Fruit fly (Drosophila melanogaster) whole organism, embryonic: ENCODE data around the gene CNPYb.

ENCODE experiments used
- CG10267 ChIP-seq: fragments of 200-800 bp; sonication (Bioruptor generic); optimal IDR thresholded peaks from 2 replicates; lab custom pipeline; 2018; ENCODE audit warnings: missing biosample characterization, mild to moderate bottlenecking, missing genetic modification characterization, moderate library complexity
- CG10366 ChIP-seq: fragments of 200-800 bp; sonication (Bioruptor generic); IDR thresholded peaks from 2 replicates; pipeline ENCODE4 v1.3.6; 2022; ENCODE audit warnings: missing biosample characterization, missing genetic modification characterization
- CG11093 ChIP-seq: fragments of 200-800 bp; sonication (Bioruptor generic); IDR thresholded peaks from 3 replicates; pipeline ENCODE4 v1.3.6; 2022; ENCODE audit warnings: missing biosample characterization, missing genetic modification characterization
- CG11723 ChIP-seq: fragments of 200-800 bp; sonication (Bioruptor generic); optimal IDR thresholded peaks from 2 replicates; lab custom pipeline; 2017; ENCODE audit warnings: missing biosample characterization, mild to moderate bottlenecking, missing genetic modification characterization
- CG12071 ChIP-seq: fragments of 200-800 bp; sonication (Bioruptor generic); optimal IDR thresholded peaks from 3 replicates; lab custom pipeline; 2018; ENCODE audit warnings: missing biosample characterization, mild to moderate bottlenecking, missing genetic modification characterization
- CG13123 ChIP-seq: fragments of 200-800 bp; sonication (Bioruptor generic); optimal IDR thresholded peaks from 2 replicates; lab custom pipeline; 2016; ENCODE audit warnings: missing biosample characterization, missing genetic modification characterization
- CG15514 ChIP-seq: fragments of 200-800 bp; sonication (Bioruptor generic); optimal IDR thresholded peaks from 3 replicates; lab custom pipeline; 2017; ENCODE audit warnings: missing biosample characterization, missing genetic modification characterization, mild to moderate bottlenecking, moderate library complexity, missing genetic modification reagents
- CG17912 ChIP-seq: fragments of 200-800 bp; sonication (Bioruptor generic); optimal IDR thresholded peaks from 2 replicates; lab custom pipeline; 2018; ENCODE audit warnings: missing biosample characterization, mild to moderate bottlenecking, missing genetic modification characterization
- CG1832 ChIP-seq: fragments of 200-800 bp; sonication (Bioruptor generic); optimal IDR thresholded peaks from 2 replicates; lab custom pipeline; 2017; ENCODE audit warnings: missing biosample characterization, mild to moderate bottlenecking, missing genetic modification characterization, inconsistent platforms
- CG2712 ChIP-seq: fragments of 200-800 bp; optimal IDR thresholded peaks from 3 replicates; lab custom pipeline; 2019; ENCODE audit warnings: missing biosample characterization, mild to moderate bottlenecking, missing genetic modification characterization, moderate library complexity
- CG31441 ChIP-seq: fragments of 200-800 bp; sonication (Bioruptor generic); IDR thresholded peaks from 2 replicates; pipeline ENCODE4 v1.3.6; 2022; ENCODE audit warnings: missing biosample characterization, missing genetic modification characterization
- CG3163 ChIP-seq: fragments of 200-800 bp; sonication (Bioruptor generic); optimal IDR thresholded peaks from 3 replicates; lab custom pipeline; 2016; ENCODE audit warnings: missing biosample characterization, missing genetic modification characterization
- CG33557 ChIP-seq: fragments of 200-800 bp; sonication (Bioruptor generic); optimal IDR thresholded peaks from 2 replicates; lab custom pipeline; 2019; ENCODE audit warnings: missing biosample characterization, mild to moderate bottlenecking, missing genetic modification characterization, moderate library complexity
- CG3847 ChIP-seq: fragments of 200-800 bp; sonication (Bioruptor generic); IDR thresholded peaks from 2 replicates; pipeline ENCODE4 v1.3.6; 2022; ENCODE audit warnings: missing biosample characterization, missing genetic modification characterization
- CG6654 ChIP-seq: fragments of 200-800 bp; sonication (Bioruptor generic); optimal IDR thresholded peaks from 2 replicates; lab custom pipeline; 2017; ENCODE audit warnings: missing biosample characterization, mild to moderate bottlenecking, missing genetic modification characterization
- CG8089 ChIP-seq: fragments of 200-800 bp; sonication (Bioruptor generic); optimal IDR thresholded peaks from 3 replicates; lab custom pipeline; 2016; ENCODE audit warnings: missing biosample characterization, missing genetic modification characterization
- Chrac-16 ChIP-seq: fragments of 200-800 bp; sonication (Bioruptor generic); optimal IDR thresholded peaks from 3 replicates; lab custom pipeline; 2016; ENCODE audit warnings: missing biosample characterization, missing genetic modification characterization
- CrebB ChIP-seq: fragments of 200-800 bp; sonication (Bioruptor generic); optimal IDR thresholded peaks from 3 replicates; lab custom pipeline; 2018; ENCODE audit warnings: missing biosample characterization, mild to moderate bottlenecking, missing genetic modification characterization
- H15 ChIP-seq: fragments of 200-800 bp; sonication (Bioruptor generic); IDR thresholded peaks from 3 replicates; pipeline ENCODE4 v1.3.6; 2022; ENCODE audit warnings: missing biosample characterization, missing genetic modification characterization
- Lhr ChIP-seq: fragments of 200-800 bp; sonication (Bioruptor generic); optimal IDR thresholded peaks from 3 replicates; lab custom pipeline; 2017; ENCODE audit warnings: mild to moderate bottlenecking, missing biosample characterization, missing genetic modification reagents, missing genetic modification characterization
- Mad ChIP-seq: fragments of 200-800 bp; sonication (Bioruptor generic); optimal IDR thresholded peaks from 2 replicates; lab custom pipeline; 2016; ENCODE audit warnings: missing biosample characterization, missing genetic modification characterization
- NC2β ChIP-seq: fragments of 200-800 bp; sonication (Bioruptor generic); optimal IDR thresholded peaks from 2 replicates; lab custom pipeline; 2016; ENCODE audit warnings: missing biosample characterization, missing genetic modification characterization
- Ravus ChIP-seq: fragments of 200-800 bp; sonication (Bioruptor generic); IDR thresholded peaks from 2 replicates; pipeline ENCODE4 v1.3.6; 2022; ENCODE audit warnings: missing biosample characterization, missing genetic modification characterization
- Six4 ChIP-seq: fragments of 200-800 bp; sonication (Bioruptor generic); optimal IDR thresholded peaks from 2 replicates; lab custom pipeline; 2016; ENCODE audit warnings: missing biosample characterization, missing genetic modification characterization
- Spps ChIP-seq: fragments of 200-800 bp; sonication (Bioruptor generic); optimal IDR thresholded peaks from 2 replicates; lab custom pipeline; 2018; ENCODE audit warnings: missing biosample characterization, mild to moderate bottlenecking, missing genetic modification characterization
- Stat92E ChIP-seq, 3 experiments: fragments of >200 bp in 2 of 3; fragments of 200-800 bp in 1 of 3; sonication (Bioruptor generic) in 1 of 3; optimal IDR thresholded peaks; 2 replicates each; lab custom pipeline; 2017 to 2019; ENCODE audit warnings: missing biosample characterization in 3 of 3, missing genetic modification characterization in 3 of 3, mild to moderate bottlenecking in 1 of 3, moderate library complexity in 1 of 3
- Taf1 ChIP-seq: fragments of 200-800 bp; sonication (Bioruptor generic); IDR thresholded peaks from 2 replicates; pipeline ENCODE4 v1.3.6; 2022; ENCODE audit warnings: missing biosample characterization, missing genetic modification characterization
- Tbp ChIP-seq: fragments of >200 bp; optimal IDR thresholded peaks from 2 replicates; lab custom pipeline; 2018; ENCODE audit warnings: missing biosample characterization, missing genetic modification characterization
- Trl ChIP-seq, 3 experiments: fragments of >200 bp in 2 of 3; fragments of 200-800 bp in 1 of 3; sonication (Bioruptor generic) in 1 of 3; optimal IDR thresholded peaks; 2 replicates in 1 of 3; 3 replicates in 2 of 3; lab custom pipeline; 2016 to 2017; ENCODE audit warnings: missing biosample characterization in 1 of 3, missing genetic modification characterization in 1 of 3
- YL-1 ChIP-seq: fragments of 200-800 bp; sonication (Bioruptor generic); optimal IDR thresholded peaks from 3 replicates; lab custom pipeline; 2017; ENCODE audit warnings: missing biosample characterization, mild to moderate bottlenecking, missing genetic modification characterization
- ato ChIP-seq: fragments of 200-800 bp; sonication (Bioruptor generic); IDR thresholded peaks from 2 replicates; pipeline ENCODE4 v1.3.6; 2022; ENCODE audit warnings: missing biosample characterization, missing genetic modification characterization; ENCODE audit not compliant: partially characterized antibody
- croc ChIP-seq: fragments of 200-800 bp; sonication (Bioruptor generic); conservative IDR thresholded peaks from 3 replicates; pipeline ENCODE4 v1.3.6; 2022; ENCODE audit warnings: missing biosample characterization, missing genetic modification characterization
- dm ChIP-seq: fragments of 200-800 bp; sonication (Bioruptor generic); optimal IDR thresholded peaks from 3 replicates; lab custom pipeline; 2016; ENCODE audit warnings: missing biosample characterization, missing genetic modification characterization
- dpn ChIP-seq, 2 experiments: fragments of 200-800 bp; sonication (Bioruptor generic); optimal IDR thresholded peaks; 3 replicates each; lab custom pipeline; 2016; ENCODE audit warnings: missing biosample characterization in 2 of 2, missing genetic modification characterization in 2 of 2
- ewg ChIP-seq: fragments of 200-800 bp; sonication (Bioruptor generic); optimal IDR thresholded peaks from 3 replicates; lab custom pipeline; 2017; ENCODE audit warnings: mild to moderate bottlenecking, missing biosample characterization, missing genetic modification reagents, missing genetic modification characterization
- fd64A ChIP-seq: fragments of 200-800 bp; sonication (Bioruptor generic); optimal IDR thresholded peaks from 3 replicates; lab custom pipeline; 2018; ENCODE audit warnings: missing biosample characterization, mild to moderate bottlenecking, missing genetic modification characterization
- fru ChIP-seq: fragments of >200 bp; optimal IDR thresholded peaks from 2 replicates; lab custom pipeline; 2017
- mam ChIP-seq: fragments of 200-800 bp; sonication (Bioruptor generic); optimal IDR thresholded peaks from 3 replicates; lab custom pipeline; 2016; ENCODE audit warnings: missing biosample characterization, missing genetic modification characterization
- mld ChIP-seq: fragments of 200-800 bp; sonication (Bioruptor generic); IDR thresholded peaks from 3 replicates; pipeline ENCODE4 v1.3.6; 2022; ENCODE audit warnings: missing biosample characterization, missing genetic modification characterization; ENCODE audit not compliant: partially characterized antibody
- nerfin-2 ChIP-seq: fragments of 200-800 bp; sonication (Bioruptor generic); IDR thresholded peaks from 2 replicates; pipeline ENCODE4 v1.3.6; 2022; ENCODE audit warnings: missing biosample characterization, missing genetic modification characterization; ENCODE audit not compliant: partially characterized antibody
- oc ChIP-seq: fragments of 200-800 bp; sonication (Bioruptor generic); optimal IDR thresholded peaks from 2 replicates; lab custom pipeline; 2018; ENCODE audit warnings: missing biosample characterization, mild to moderate bottlenecking, missing genetic modification characterization, moderate library complexity
- otp ChIP-seq: fragments of 200-800 bp; sonication (Bioruptor generic); IDR thresholded peaks from 3 replicates; pipeline ENCODE4, ENCODE4 v1.3.6; 2022; ENCODE audit warnings: missing biosample characterization, missing genetic modification characterization
- sima ChIP-seq: fragments of 200-800 bp; sonication (Bioruptor generic); optimal IDR thresholded peaks from 2 replicates; lab custom pipeline; 2016; ENCODE audit warnings: missing biosample characterization, missing genetic modification characterization
- slp2 ChIP-seq: fragments of 200-800 bp; sonication (Bioruptor generic); optimal IDR thresholded peaks from 2 replicates; lab custom pipeline; 2016; ENCODE audit warnings: missing biosample characterization, missing genetic modification characterization
- ssp ChIP-seq: fragments of 200-800 bp; sonication (Bioruptor generic); IDR thresholded peaks from 2 replicates; pipeline ENCODE4 v1.3.6; 2022; ENCODE audit warnings: missing biosample characterization, missing genetic modification characterization
- tap ChIP-seq: fragments of 200-800 bp; optimal IDR thresholded peaks from 3 replicates; lab custom pipeline; 2019; ENCODE audit warnings: missing biosample characterization, mild to moderate bottlenecking, missing genetic modification characterization, moderate library complexity
- trem ChIP-seq: fragments of 200-800 bp; optimal IDR thresholded peaks from 3 replicates; lab custom pipeline; 2019; ENCODE audit warnings: missing biosample characterization, mild to moderate bottlenecking, missing genetic modification characterization, moderate library complexity
- twi ChIP-seq: fragments of 200-800 bp; optimal IDR thresholded peaks from 2 replicates; lab custom pipeline; 2019; ENCODE audit warnings: missing biosample characterization, mild to moderate bottlenecking, missing genetic modification characterization, moderate library complexity

Gene CNPYb

dm6 chr3L:19045299-19046025 lies 50.6 kb downstream of the CNPYb start, which contains the start of gene nkd (continued):
- TF ChIP-seq CG10366 (peak; percentile 90), nerfin-2 (GFP tag; lab: Robert Waterston, UW) (no peak; the same call in 1 of the 2 replicates), CG17912 (peak; percentile 58), CG11093 (GFP tag; lab: Robert Waterston, UW) (peak; percentile 52; the same call in 1 of the 3 replicates), ssp (GFP tag; lab: Robert Waterston, UW) (peak; percentile 62), Mad (GFP tag; lab: Kevin White, UChicago) (peak; percentile 69), CG8089 (GFP tag; lab: Kevin White, UChicago) (peak; percentile 43), Trl (optimal IDR thresholded peaks at IDR 0.05; lab: Kevin White, UChicago) (peak; percentile 76 to 80), Trl (GFP tag; optimal IDR thresholded peaks at IDR 0.05; lab: Kevin White, UChicago) (peak; percentile 71), CG2712 (tag; lab: Kevin White, UChicago) (peak; percentile 96), CG15514 (peak; percentile 63), Spps (tag; lab: Kevin White, UChicago) (peak; percentile 80), CG10267 (tag; lab: Kevin White, UChicago) (peak; percentile 92), mld (GFP tag; lab: Robert Waterston, UW) (0 out of 3 replicates have a peak, but pooled peaks have one; percentile 20), CG13123 (GFP tag; lab: Kevin White, UChicago) (peak; percentile 73), mam (GFP tag; lab: Kevin White, UChicago) (peak; percentile 78), CG12071 (GFP tag; lab: Kevin White, UChicago) (peak; percentile 70), dm (GFP tag; lab: Kevin White, UChicago) (peak; percentile 40), CrebB (tag; lab: Kevin White, UChicago) (peak; percentile 86), Stat92E (GFP tag; optimal IDR thresholded peaks at IDR 0.05; lab: Kevin White, UChicago) (peak in 1 of 3 experiments; percentile 71), Six4 (peak; percentile 88), CG33557 (GFP tag; lab: Kevin White, UChicago) (peak; percentile 89), fru (no peak), CG6654 (GFP tag; lab: Kevin White, UChicago) (no peak), croc (GFP tag; lab: Robert Waterston, UW) (peak; percentile 64), fd64A (peak; percentile 27), CG3163 (GFP tag; lab: Kevin White, UChicago) (peak; percentile 57), H15 (GFP tag; lab: Robert Waterston, UW) (peak; percentile 65; the same call in 2 of the 3 replicates), Ravus (GFP tag; lab: Robert Waterston, UW) (peak; percentile 51; the same call in 1 of the 2 replicates), trem (tag; lab: Kevin White, UChicago) (peak; percentile 78), twi (tag; lab: Kevin White, UChicago) (peak; percentile 65), YL-1 (peak; percentile 30), dpn (GFP tag; optimal IDR thresholded peaks at IDR 0.05; lab: Kevin White, UChicago) (peak; percentile 79 to 93), ewg (peak; percentile 60), oc (tag; lab: Kevin White, UChicago) (peak; percentile 91), NC2β (GFP tag; lab: Kevin White, UChicago) (peak; percentile 5), Tbp (no peak), CG1832 (GFP tag; lab: Kevin White, UChicago) (no peak), tap (tag; lab: Kevin White, UChicago) (peak; percentile 88), Lhr (peak; percentile 40), CG11723 (GFP tag; lab: Kevin White, UChicago) (peak; percentile 60), CG31441 (GFP tag; lab: Robert Waterston, UW) (peak; percentile 97), Chrac-16 (GFP tag; lab: Kevin White, UChicago) (peak; percentile 89), sima (GFP tag; lab: Kevin White, UChicago) (peak; percentile 28), otp (GFP tag; lab: Robert Waterston, UW) (peak; percentile 87), CG3847 (GFP tag; lab: Robert Waterston, UW) (peak; percentile 80), Taf1 (GFP tag; lab: Robert Waterston, UW) (peak; percentile 69), ato (GFP tag; lab: Robert Waterston, UW) (peak; percentile 49; the same call in 1 of the 2 replicates), slp2 (GFP tag; lab: Kevin White, UChicago) (peak; percentile 42)
